Worm (Caenorhabditis elegans) whole organism, midembryonic: Measurements from ENCODE around the gene cest-26.

ENCODE experiments used
- T22C8.4 ChIP-seq: fragments of 200-800 bp; sonication (Bioruptor generic); IDR thresholded peaks from 2 replicates; pipeline ENCODE4 v1.3.6; 2022; ENCODE audit warnings: missing genetic modification characterization, missing compliant biosample characterization
- cog-1 ChIP-seq: sonication (generic microtip); optimal IDR thresholded peaks from 2 replicates; lab custom pipeline; 2016; ENCODE audit warnings: missing genetic modification characterization, missing compliant biosample characterization
- flt-1 ChIP-seq: fragments of 200-800 bp; sonication (Bioruptor generic); IDR thresholded peaks from 2 replicates; pipeline ENCODE4 v1.3.6; 2022; ENCODE audit warnings: missing genetic modification characterization, missing compliant biosample characterization
- klf-2 ChIP-seq: fragments of 200-800 bp; sonication (Bioruptor generic); conservative IDR thresholded peaks from 2 replicates; pipeline ENCODE4 v1.3.6; 2022; ENCODE audit warnings: missing genetic modification reagents, missing genetic modification characterization, missing compliant biosample characterization
- med-1 ChIP-seq: sonication (generic microtip); optimal IDR thresholded peaks from 2 replicates; lab custom pipeline; 2017; ENCODE audit warnings: missing genetic modification characterization, mild to moderate bottlenecking, missing compliant biosample characterization, antibody characterized with exemption, missing genetic modification reagents; ENCODE audit not compliant: insufficient read depth
- ref-1 ChIP-seq: fragments of 200-800 bp; sonication (Bioruptor generic); conservative IDR thresholded peaks from 2 replicates; pipeline ENCODE4 v1.3.6; 2022; ENCODE audit warnings: missing genetic modification reagents, missing genetic modification characterization, missing compliant biosample characterization
- tab-1 ChIP-seq: fragments of 200-800 bp; sonication (Bioruptor generic); IDR thresholded peaks from 2 replicates; pipeline ENCODE4 v1.3.6; 2022; ENCODE audit warnings: missing genetic modification characterization, missing compliant biosample characterization
- ztf-23 ChIP-seq: fragments of 200-800 bp; sonication (Bioruptor generic); IDR thresholded peaks from 2 replicates; pipeline ENCODE4 v1.3.6; 2022; ENCODE audit warnings: missing genetic modification reagents, missing genetic modification characterization, missing compliant biosample characterization
- ztf-29 ChIP-seq: fragments of 200-800 bp; sonication (Bioruptor generic); IDR thresholded peaks from 2 replicates; pipeline ENCODE4 v1.3.6; 2022; ENCODE audit warnings: missing genetic modification reagents, missing genetic modification characterization, missing compliant biosample characterization

Gene cest-26

DNA sequence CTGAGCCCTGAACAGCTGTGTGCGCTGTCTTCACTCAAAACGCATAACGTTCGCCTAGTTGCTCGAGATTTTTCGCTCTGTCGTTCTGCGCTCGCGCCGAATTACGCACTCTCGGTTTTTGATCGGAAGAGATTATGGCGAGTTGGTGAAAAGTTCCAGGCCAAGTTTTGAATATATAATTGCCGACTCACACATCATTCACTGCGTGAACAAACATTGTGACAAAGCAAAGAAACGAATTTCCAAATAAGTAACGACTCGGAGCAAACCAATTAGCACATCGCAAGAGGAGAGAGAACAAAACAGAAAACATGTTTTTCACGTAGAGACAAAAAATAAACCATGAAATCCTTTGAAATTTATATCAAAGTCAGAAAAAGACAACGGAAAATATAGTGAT is 2.1 kb downstream of the cest-26 start:
- TF ChIP-seq ref-1 (no peak), tab-1 (no peak)

DNA sequence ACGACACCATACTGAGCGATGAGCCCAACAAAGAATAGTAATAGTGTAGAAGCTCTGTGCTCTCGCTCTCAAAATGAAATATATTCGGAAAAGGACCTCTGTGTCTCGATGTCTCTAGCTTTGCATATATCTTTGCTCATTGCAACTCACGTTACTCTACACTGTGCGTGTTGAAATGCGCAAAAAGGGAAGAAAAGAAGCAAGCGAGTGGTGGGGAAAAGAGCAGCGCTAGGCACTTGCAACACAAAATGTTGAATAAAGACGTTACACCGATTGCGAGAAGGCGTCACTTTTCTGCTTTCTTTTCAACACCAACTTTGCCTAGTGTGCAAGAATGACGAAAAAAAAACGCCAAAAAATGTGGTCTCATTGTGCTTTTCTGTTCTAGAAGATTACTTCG is 2.9 kb downstream of the cest-26 start:
- TF ChIP-seq T22C8.4 (GFP tag; lab: Robert Waterston, UW) (no peak), flt-1 (no peak), klf-2 (GFP tag; lab: Robert Waterston, UW) (no peak), ref-1 (no peak)

DNA sequence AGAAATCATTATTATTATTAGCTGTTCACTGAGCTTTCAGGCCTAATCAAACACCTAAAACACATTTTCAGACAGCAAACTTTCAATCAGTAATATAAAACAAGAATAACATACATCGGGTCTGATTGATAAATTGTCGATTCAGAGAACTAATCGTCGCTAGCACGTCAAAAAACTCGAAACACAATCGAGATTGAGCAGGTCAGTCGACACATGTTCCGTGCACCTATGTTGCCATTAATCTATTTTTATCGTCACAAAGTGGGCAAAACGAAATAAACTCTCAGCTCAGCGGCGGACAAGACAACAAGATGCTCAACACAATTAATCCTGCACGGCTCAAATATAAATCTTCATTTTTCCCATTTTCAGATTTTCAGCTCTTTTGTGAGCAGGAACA is 8.1 kb downstream of the cest-26 start:
- no peak for TF ChIP-seq cog-1 (tag; lab: Kevin White, UChicago)
- no peak for TF ChIP-seq ref-1
- TF ChIP-seq flt-1: no peak
- TF ChIP-seq tab-1: no peak
- TF ChIP-seq T22C8.4 (GFP tag; lab: Robert Waterston, UW): no peak
- TF ChIP-seq ztf-23 (GFP tag; lab: Robert Waterston, UW): no peak
- TF ChIP-seq med-1 (GFP tag; lab: Kevin White, UChicago): no peak
- no peak for TF ChIP-seq ztf-29
- no peak for TF ChIP-seq klf-2 (GFP tag; lab: Robert Waterston, UW)

DNA sequence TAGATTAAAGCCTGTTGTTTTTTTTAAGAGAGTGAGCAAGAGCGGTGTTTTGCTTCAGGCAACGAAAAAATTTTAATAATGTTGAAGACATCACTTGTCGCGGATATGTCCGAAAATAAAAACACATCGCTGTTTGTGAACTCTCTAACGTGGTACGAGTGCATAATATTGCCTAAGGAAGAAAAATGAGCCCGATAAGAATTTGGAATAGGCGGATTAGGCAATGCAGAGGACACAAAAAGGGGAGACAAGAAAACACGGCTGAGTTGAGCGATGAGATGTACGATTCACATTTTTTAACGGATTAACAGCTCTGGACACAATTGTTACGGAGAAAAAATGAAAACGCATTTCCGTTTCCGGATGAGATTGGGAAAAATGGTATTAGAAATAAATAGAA is 10.1 kb downstream of the cest-26 start:
- TF ChIP-seq ztf-29 (no peak), klf-2 (GFP tag; lab: Robert Waterston, UW) (no peak), tab-1 (no peak), ztf-23 (GFP tag; lab: Robert Waterston, UW) (no peak), med-1 (GFP tag; lab: Kevin White, UChicago) (no peak), flt-1 (no peak), ref-1 (no peak), cog-1 (tag; lab: Kevin White, UChicago) (no peak), T22C8.4 (GFP tag; lab: Robert Waterston, UW) (no peak)

DNA sequence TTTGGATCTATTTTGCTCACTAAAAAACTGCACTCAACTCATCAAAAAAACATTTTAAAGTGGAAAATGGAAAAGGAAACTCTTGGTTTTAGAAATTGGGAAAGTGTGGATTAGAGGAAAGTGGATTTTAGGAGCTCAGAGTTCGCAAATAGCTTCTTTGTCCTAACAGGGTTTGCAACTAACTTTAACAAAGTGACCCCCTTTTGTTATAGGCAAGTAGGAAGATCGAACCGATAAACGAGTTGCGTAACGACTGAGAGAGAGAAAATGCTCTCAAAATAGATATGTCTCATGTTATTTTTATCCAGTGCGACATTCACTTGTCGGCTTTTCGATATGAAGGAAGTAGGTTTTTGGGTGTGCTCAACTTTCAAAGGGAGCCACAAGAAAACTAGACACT is 11.0 kb downstream of the cest-26 start:
- TF ChIP-seq cog-1 (tag; lab: Kevin White, UChicago) (no peak), med-1 (GFP tag; lab: Kevin White, UChicago) (no peak), T22C8.4 (GFP tag; lab: Robert Waterston, UW) (no peak), klf-2 (GFP tag; lab: Robert Waterston, UW) (no peak), tab-1 (no peak), ztf-29 (no peak), flt-1 (no peak), ref-1 (no peak), ztf-23 (GFP tag; lab: Robert Waterston, UW) (no peak)

DNA sequence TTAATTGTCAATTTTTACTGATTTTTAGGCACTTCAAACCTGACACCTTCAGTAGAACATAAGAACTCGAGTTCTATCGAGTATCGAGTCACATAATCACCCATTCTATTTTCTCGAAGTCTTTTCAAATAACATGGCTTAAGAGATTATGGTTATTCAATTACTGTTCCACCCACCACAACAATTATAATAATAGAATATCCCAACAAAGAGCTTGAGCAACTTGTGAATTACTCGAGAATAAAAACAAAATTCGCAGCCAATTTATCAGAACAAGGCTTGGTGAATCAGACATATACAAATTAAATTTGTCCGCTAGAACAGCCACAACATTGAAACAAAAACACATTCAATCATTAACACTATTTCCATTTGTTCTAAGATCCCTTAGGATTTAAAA is 13.2 kb downstream of the cest-26 start:
- TF ChIP-seq ztf-23 (GFP tag; lab: Robert Waterston, UW) (no peak), cog-1 (tag; lab: Kevin White, UChicago) (no peak), med-1 (GFP tag; lab: Kevin White, UChicago) (no peak), tab-1 (no peak), T22C8.4 (GFP tag; lab: Robert Waterston, UW) (no peak), ref-1 (no peak), klf-2 (GFP tag; lab: Robert Waterston, UW) (no peak), ztf-29 (no peak), flt-1 (no peak)

DNA sequence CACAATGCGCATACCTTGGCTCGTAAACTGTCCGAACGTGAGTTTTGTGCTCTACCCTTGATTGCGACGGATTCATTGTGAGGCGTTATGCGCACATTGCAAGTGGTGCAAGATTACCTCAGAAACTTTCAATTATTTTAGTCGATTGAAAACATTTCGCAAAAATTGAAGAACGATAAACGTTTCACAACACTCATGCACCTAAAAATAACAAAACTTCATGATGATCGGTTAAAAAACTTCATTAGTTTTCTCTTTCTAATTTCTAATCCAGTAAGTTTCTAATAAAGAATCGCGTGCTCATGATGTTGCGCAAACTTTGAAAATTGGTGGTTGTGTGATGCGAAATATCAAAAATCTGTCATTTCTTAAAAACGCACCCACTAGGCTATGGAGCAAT is 18.7 kb downstream of the cest-26 start, which contains the start of gene dop-1:
TSS of gene dop-1 (minus strand) at position 101 of the 400 bp plus-strand sequence.
- TF ChIP-seq ztf-23 (GFP tag; lab: Robert Waterston, UW) (no peak), med-1 (GFP tag; lab: Kevin White, UChicago) (no peak)

DNA sequence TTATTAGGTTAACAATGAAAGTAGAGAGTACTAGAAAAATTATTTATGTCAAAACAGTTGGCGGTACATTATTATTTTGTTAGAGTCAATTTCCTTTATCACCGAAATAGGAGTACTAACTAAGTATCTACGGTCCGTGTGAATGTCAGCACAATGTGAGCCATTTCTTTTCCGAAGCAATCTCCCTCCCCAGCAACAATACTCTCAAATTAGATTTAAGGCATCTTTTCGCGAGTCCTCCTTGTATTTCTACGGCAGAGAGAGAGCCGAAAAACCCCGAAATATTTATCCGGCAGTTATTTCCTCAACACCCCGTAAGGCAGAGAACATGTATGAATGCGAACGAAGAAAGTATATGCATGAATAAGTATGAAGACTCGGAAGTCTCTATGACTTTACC is 22.2 kb downstream of the cest-26 start:
- no peak for TF ChIP-seq med-1 (GFP tag; lab: Kevin White, UChicago)
- TF ChIP-seq ztf-23 (GFP tag; lab: Robert Waterston, UW): no peak
- TF ChIP-seq tab-1: no peak
- TF ChIP-seq klf-2 (GFP tag; lab: Robert Waterston, UW): no peak
- TF ChIP-seq ref-1: no peak
- TF ChIP-seq flt-1: no peak
- TF ChIP-seq cog-1 (tag; lab: Kevin White, UChicago): no peak
- no peak for TF ChIP-seq T22C8.4 (GFP tag; lab: Robert Waterston, UW)
- TF ChIP-seq ztf-29: no peak

DNA sequence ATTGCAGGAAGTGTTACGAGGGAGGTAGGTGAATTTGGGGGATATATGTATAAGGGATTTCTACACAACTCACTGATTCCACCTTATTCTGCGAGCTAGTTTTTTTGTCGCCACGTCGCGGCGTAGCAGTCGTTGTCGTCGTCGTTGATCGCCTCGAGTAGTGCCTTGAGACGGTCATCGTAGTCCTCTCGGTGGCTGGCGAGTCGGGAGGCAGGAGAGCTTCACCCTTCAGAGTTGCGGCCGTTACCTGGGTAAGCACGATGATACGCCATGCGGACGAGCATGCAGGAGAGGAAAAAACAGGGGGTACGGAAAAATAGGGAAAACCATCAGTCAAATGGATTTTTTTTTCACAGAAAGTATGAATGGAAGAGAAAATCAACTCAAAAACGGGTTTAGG is 24.2 kb downstream of the cest-26 start:
- no peak for TF ChIP-seq ztf-23 (GFP tag; lab: Robert Waterston, UW)
- no peak for TF ChIP-seq T22C8.4 (GFP tag; lab: Robert Waterston, UW)
- no peak for TF ChIP-seq med-1 (GFP tag; lab: Kevin White, UChicago)
- TF ChIP-seq ztf-29: no peak
- no peak for TF ChIP-seq tab-1
- no peak for TF ChIP-seq cog-1 (tag; lab: Kevin White, UChicago)
- TF ChIP-seq flt-1: no peak
- TF ChIP-seq ref-1: no peak
- TF ChIP-seq klf-2 (GFP tag; lab: Robert Waterston, UW): no peak

DNA sequence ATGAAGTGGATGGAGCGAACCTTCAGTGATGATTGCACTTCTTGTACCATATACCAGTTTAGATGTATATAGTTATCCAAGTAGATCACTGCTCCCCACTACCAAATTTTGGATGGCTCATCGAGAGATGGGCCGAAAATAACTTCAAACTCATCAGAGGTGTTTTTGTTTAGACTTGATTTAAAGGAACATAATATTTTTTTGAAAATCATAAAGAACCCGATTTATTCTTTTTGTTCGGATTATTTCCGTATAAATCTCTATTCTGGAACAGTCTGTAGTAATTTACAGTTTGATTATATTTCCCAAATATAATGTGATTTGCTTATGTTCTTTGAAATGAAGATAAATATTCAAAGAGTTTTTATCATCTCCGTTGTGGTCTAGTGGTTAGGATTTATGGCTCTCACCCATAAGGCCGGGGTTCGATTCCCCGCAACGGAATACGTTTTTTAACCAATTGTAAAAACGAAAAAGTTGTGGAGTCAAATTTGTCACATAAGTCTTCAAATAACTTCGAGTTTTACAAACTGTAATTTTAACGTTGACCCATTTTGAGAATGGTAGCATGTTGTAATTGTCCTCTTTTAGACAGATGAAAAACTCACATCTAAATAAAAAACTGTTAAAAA is 27.1 kb downstream of the cest-26 start:
- TF ChIP-seq klf-2 (GFP tag; lab: Robert Waterston, UW) (no peak), cog-1 (tag; lab: Kevin White, UChicago) (no peak), flt-1 (no peak), ztf-29 (no peak), ztf-23 (GFP tag; lab: Robert Waterston, UW) (no peak), T22C8.4 (GFP tag; lab: Robert Waterston, UW) (no peak), tab-1 (no peak), ref-1 (no peak), med-1 (GFP tag; lab: Kevin White, UChicago) (no peak)
